Worm (Caenorhabditis elegans): Measurements from ENCODE around the gene C07G2.5.

C07G2.5 gene

DNA sequence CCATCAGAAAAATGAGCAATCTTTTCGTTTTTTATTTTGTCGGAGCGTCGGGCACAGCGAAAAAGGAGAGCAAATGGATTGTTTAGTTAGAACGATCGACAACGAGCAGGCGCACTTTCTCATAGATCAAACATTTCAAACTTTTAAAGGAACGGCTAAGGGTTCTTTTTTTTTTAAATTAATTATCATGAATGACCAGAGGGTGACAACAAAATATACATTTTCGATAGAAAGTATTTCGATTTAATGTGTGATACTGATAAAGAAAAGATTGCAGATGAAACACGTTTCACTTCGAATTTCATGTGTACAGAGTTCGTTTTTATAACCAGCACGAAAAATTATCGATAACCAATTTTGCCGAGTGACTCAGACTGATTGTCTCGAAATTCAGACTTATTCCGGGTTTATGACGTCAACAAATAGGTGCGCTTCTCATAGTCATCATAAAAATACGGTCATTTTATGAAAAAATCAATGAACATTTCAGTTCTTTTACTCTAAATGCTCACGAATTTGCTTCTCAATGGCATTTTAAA is 7.8 kb upstream of the C07G2.5 start:
- TF ChIP-seq mxl-3 (GFP tag; optimal IDR thresholded peaks at IDR 0.05) (peak; percentile 5), hlh-11 (tag; optimal IDR thresholded peaks at IDR 0.05) (peak; percentile 75), dmd-6 (GFP tag; IDR thresholded peaks at IDR 0.05) (peak; percentile 75), daf-16 (GFP tag; optimal IDR thresholded peaks at IDR 0.05) (no peak), daf-16 (tag; optimal IDR thresholded peaks at IDR 0.05) (peak; percentile 75), pqm-1 (tag; optimal IDR thresholded peaks at IDR 0.05) (peak; percentile 75), lim-7 (GFP tag; IDR thresholded peaks at IDR 0.05) (no peak), spr-1 (tag; optimal IDR thresholded peaks at IDR 0.05) (no peak), nhr-28 (tag; optimal IDR thresholded peaks at IDR 0.05) (peak; percentile 73), hif-1 (tag; optimal IDR thresholded peaks at IDR 0.05) (peak in 1 of 2 experiments; percentile 26), lin-1 (GFP tag; IDR thresholded peaks at IDR 0.05) (peak; percentile 9; the same call in 1 of the 2 replicates), fos-1 (tag; optimal IDR thresholded peaks at IDR 0.05) (no peak), mep-1 (tag; optimal IDR thresholded peaks at IDR 0.05) (no peak), Y75B8A.6 (GFP tag; IDR thresholded peaks at IDR 0.05) (no peak), pha-4 (GFP tag; IDR thresholded peaks at IDR 0.05) (0 out of 2 replicates have a peak, but pooled peaks have one; percentile 6), pha-4 (tag; optimal IDR thresholded peaks at IDR 0.05) (no peak), T26A8.4 (GFP tag; IDR thresholded peaks at IDR 0.05) (no peak), aha-1 (tag) (peak; percentile 93), nhr-48 (tag; optimal IDR thresholded peaks at IDR 0.05) (peak; percentile 39), php-3 (GFP tag; IDR thresholded peaks at IDR 0.05) (peak; percentile 62; the same call in 1 of the 2 replicates), dve-1 (tag; optimal IDR thresholded peaks at IDR 0.05; ENCODE audit: insufficient read depth) (peak; percentile 32), lsy-2 (tag; optimal IDR thresholded peaks at IDR 0.05) (peak in 1 of 2 experiments; percentile 29)

DNA sequence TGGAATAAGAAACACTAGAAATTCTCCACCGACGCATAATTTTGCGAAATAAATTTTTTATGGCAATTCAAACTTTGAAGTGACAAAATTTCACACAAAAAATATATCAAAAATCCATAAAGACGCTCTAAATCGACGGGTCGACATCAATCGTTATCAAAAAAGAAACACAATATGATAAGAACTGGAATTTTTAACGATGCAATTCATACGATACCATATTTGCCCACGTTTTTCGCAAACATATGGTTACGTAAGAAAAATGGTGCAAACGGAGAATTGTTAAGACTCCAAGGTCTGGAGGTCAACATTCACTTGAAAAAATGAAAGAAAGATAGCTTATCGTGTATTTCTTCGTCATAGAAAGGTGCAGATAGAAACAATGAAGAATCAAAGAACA is 7.3 kb upstream of the C07G2.5 start:
- TF ChIP-seq tra-1 (GFP tag; IDR thresholded peaks at IDR 0.05) (0 out of 2 replicates have a peak, but pooled peaks have one; percentile 18), T20F7.1 (GFP tag; optimal IDR thresholded peaks at IDR 0.05) (peak; percentile 13), daf-16 (GFP tag; optimal IDR thresholded peaks at IDR 0.05) (no peak), daf-16 (tag; optimal IDR thresholded peaks at IDR 0.05) (peak; percentile 49), pqm-1 (tag; optimal IDR thresholded peaks at IDR 0.05) (peak; percentile 96), dmd-6 (GFP tag; IDR thresholded peaks at IDR 0.05) (peak; percentile 72), aha-1 (tag) (peak; percentile 82), dve-1 (tag; optimal IDR thresholded peaks at IDR 0.05; ENCODE audit: insufficient read depth) (peak; percentile 41), nhr-28 (tag; optimal IDR thresholded peaks at IDR 0.05) (peak; percentile 80), F10B5.3 (tag; optimal IDR thresholded peaks at IDR 0.05) (no peak), nhr-237 (tag; optimal IDR thresholded peaks at IDR 0.05) (no peak), php-3 (GFP tag; IDR thresholded peaks at IDR 0.05) (peak; percentile 90), mxl-2 (GFP tag; conservative IDR thresholded peaks at IDR 0.05) (no peak), ztf-11 (tag; optimal IDR thresholded peaks at IDR 0.05) (no peak), fos-1 (tag; optimal IDR thresholded peaks at IDR 0.05) (no peak), hlh-11 (tag; optimal IDR thresholded peaks at IDR 0.05) (peak; percentile 27)

DNA sequence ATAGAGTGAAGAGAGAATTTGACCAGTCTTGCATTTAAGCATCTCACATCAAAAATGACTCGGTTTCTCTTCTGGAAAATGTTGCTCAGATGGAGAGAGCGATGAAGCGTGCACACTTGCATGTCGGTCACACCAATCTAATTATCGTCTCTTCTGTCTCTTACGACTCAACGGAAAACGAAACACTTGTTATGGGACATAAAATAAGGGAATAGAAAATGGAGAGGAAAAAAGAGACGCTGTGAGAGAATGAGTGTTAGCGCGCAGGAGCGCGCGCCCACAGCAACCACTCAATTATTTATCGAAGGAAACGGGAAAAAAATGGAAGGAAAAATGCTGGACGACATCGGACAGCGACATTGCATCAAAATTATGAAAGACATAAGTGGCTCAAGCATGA is 6.9 kb upstream of the C07G2.5 start:
- TF ChIP-seq tra-1 (GFP tag; IDR thresholded peaks at IDR 0.05) (no peak), snpc-1.2 (GFP tag; IDR thresholded peaks at IDR 0.05) (no peak), nhr-28 (tag; optimal IDR thresholded peaks at IDR 0.05) (no peak), T26A8.4 (GFP tag; IDR thresholded peaks at IDR 0.05) (0 out of 2 replicates have a peak, but pooled peaks have one; percentile 31), nhr-77 (tag; optimal IDR thresholded peaks at IDR 0.05) (no peak), T20F7.1 (GFP tag; optimal IDR thresholded peaks at IDR 0.05) (no peak), hmg-1.1 (GFP tag; IDR thresholded peaks at IDR 0.05) (peak; percentile 39; the same call in 1 of the 2 replicates), daf-16 (GFP tag; optimal IDR thresholded peaks at IDR 0.05) (no peak), daf-16 (tag; optimal IDR thresholded peaks at IDR 0.05) (no peak), unc-39 (tag; optimal IDR thresholded peaks at IDR 0.05) (no peak), pha-4 (GFP tag; IDR thresholded peaks at IDR 0.05) (no peak), pha-4 (tag; optimal IDR thresholded peaks at IDR 0.05) (no peak), snpc-4 (tag; optimal IDR thresholded peaks at IDR 0.05) (no peak), cey-2 (tag; optimal IDR thresholded peaks at IDR 0.05; ENCODE audit: borderline replicate concordance, insufficient read depth) (no peak), lin-29 (GFP tag; IDR thresholded peaks at IDR 0.05) (no peak), skn-1 (tag; optimal IDR thresholded peaks at IDR 0.05) (no peak), egl-43 (GFP tag; IDR thresholded peaks at IDR 0.05) (peak; percentile 66), D1046.2 (GFP tag; IDR thresholded peaks at IDR 0.05) (no peak), ceh-20 (GFP tag; IDR thresholded peaks at IDR 0.05) (no peak), lin-38 (GFP tag; IDR thresholded peaks at IDR 0.05) (no peak), lir-3 (tag; optimal IDR thresholded peaks at IDR 0.05) (no peak), ceh-32 (tag; optimal IDR thresholded peaks at IDR 0.05; ENCODE audit: poor library complexity) (no peak), Y48G9A.11 (GFP tag; IDR thresholded peaks at IDR 0.05) (no peak), fkh-10 (GFP tag; optimal IDR thresholded peaks at IDR 0.05) (peak; percentile 66), spr-3 (GFP tag; optimal IDR thresholded peaks at IDR 0.05) (no peak), nhr-237 (tag; optimal IDR thresholded peaks at IDR 0.05) (no peak), saeg-2 (GFP tag; IDR thresholded peaks at IDR 0.05) (no peak)

Measured in whole organism, L4 larva.